Worm (Caenorhabditis elegans) whole organism, mixed stage, embryonic: ENCODE results near the gene F33G12.3.

Experiments used
- M03D4.4 ChIP-seq: sonication (generic microtip); optimal IDR thresholded peaks from 2 replicates; lab custom pipeline; 2017; ENCODE audit warnings: mild to moderate bottlenecking, missing genetic modification characterization, missing compliant biosample characterization
- bed-3 ChIP-seq: fragments of 200-800 bp; sonication (Bioruptor generic); optimal IDR thresholded peaks from 3 replicates; lab custom pipeline; 2018; ENCODE audit warnings: mild to moderate bottlenecking, missing genetic modification characterization, moderate library complexity, missing compliant biosample characterization
- blmp-1 ChIP-seq: fragments of 150-350 bp; optimal IDR thresholded peaks from 2 replicates; lab custom pipeline; 2014; ENCODE audit warnings: missing biosample characterization, missing genetic modification characterization
- ceh-39 ChIP-seq: fragments of 150-350 bp; optimal IDR thresholded peaks from 2 replicates; lab custom pipeline; 2014; ENCODE audit warnings: missing biosample characterization, missing genetic modification characterization
- ceh-43 ChIP-seq: fragments of 200-800 bp; sonication (Bioruptor generic); optimal IDR thresholded peaks from 2 replicates; lab custom pipeline; 2018; ENCODE audit warnings: mild to moderate bottlenecking, missing genetic modification characterization, moderate library complexity, missing compliant biosample characterization
- ceh-83 ChIP-seq: fragments of 200-800 bp; sonication (Bioruptor generic); optimal IDR thresholded peaks from 2 replicates; lab custom pipeline; 2018; ENCODE audit warnings: mild to moderate bottlenecking, missing genetic modification characterization, missing compliant biosample characterization
- ces-1 ChIP-seq: fragments of 150-350 bp; optimal IDR thresholded peaks from 2 replicates; lab custom pipeline; 2014; ENCODE audit warnings: missing biosample characterization, missing genetic modification reagents, missing genetic modification characterization
- cnd-1 ChIP-seq: fragments of 200-800 bp; sonication (Bioruptor generic); optimal IDR thresholded peaks from 2 replicates; lab custom pipeline; 2018; ENCODE audit warnings: mild to moderate bottlenecking, missing genetic modification characterization, missing compliant biosample characterization
- drap-1 ChIP-seq: fragments of 200-800 bp; sonication (Bioruptor generic); optimal IDR thresholded peaks from 3 replicates; lab custom pipeline; 2018; ENCODE audit warnings: mild to moderate bottlenecking, missing genetic modification characterization, missing compliant biosample characterization
- elt-1 ChIP-seq: sonication (generic microtip); optimal IDR thresholded peaks from 2 replicates; lab custom pipeline; 2017; ENCODE audit warnings: missing genetic modification characterization, mild to moderate bottlenecking, missing compliant biosample characterization, antibody characterized with exemption, moderate library complexity, borderline replicate concordance; ENCODE audit not compliant: insufficient read depth
- elt-3 ChIP-seq: fragments of 150-350 bp; optimal IDR thresholded peaks from 2 replicates; lab custom pipeline; 2014; ENCODE audit warnings: missing biosample characterization, missing genetic modification characterization
- flh-1 ChIP-seq: fragments of 200-800 bp; sonication (Bioruptor generic); optimal IDR thresholded peaks from 2 replicates; lab custom pipeline; 2018; ENCODE audit warnings: mild to moderate bottlenecking, missing genetic modification characterization, moderate library complexity, missing compliant biosample characterization
- hlh-1 ChIP-seq: fragments of 150-350 bp; optimal IDR thresholded peaks from 2 replicates; lab custom pipeline; 2014; ENCODE audit warnings: missing biosample characterization, missing genetic modification reagents, missing genetic modification characterization
- lin-13 ChIP-seq: fragments of 150-350 bp; optimal IDR thresholded peaks from 2 replicates; lab custom pipeline; 2014; ENCODE audit warnings: missing biosample characterization, missing genetic modification characterization
- lin-32 ChIP-seq: fragments of 200-800 bp; sonication (Bioruptor generic); optimal IDR thresholded peaks from 2 replicates; lab custom pipeline; 2018; ENCODE audit warnings: mild to moderate bottlenecking, missing genetic modification characterization, missing compliant biosample characterization
- lsy-2 ChIP-seq: fragments of 150-350 bp; optimal IDR thresholded peaks from 2 replicates; lab custom pipeline; 2014; ENCODE audit warnings: missing biosample characterization, missing genetic modification characterization
- mab-5 ChIP-seq: fragments of 150-350 bp; optimal IDR thresholded peaks from 2 replicates; lab custom pipeline; 2014; ENCODE audit warnings: missing biosample characterization, missing genetic modification characterization
- mep-1 ChIP-seq: fragments of 150-350 bp; optimal IDR thresholded peaks from 2 replicates; lab custom pipeline; 2017; ENCODE audit warnings: missing biosample characterization, missing genetic modification reagents, missing genetic modification characterization, inconsistent platforms
- nhr-12 ChIP-seq: fragments of 150-350 bp; optimal IDR thresholded peaks from 2 replicates; lab custom pipeline; 2014; ENCODE audit warnings: missing biosample characterization, missing genetic modification characterization
- nhr-2 ChIP-seq: fragments of 150-350 bp; optimal IDR thresholded peaks from 2 replicates; lab custom pipeline; 2014; ENCODE audit warnings: missing biosample characterization, missing genetic modification characterization
- nhr-237 ChIP-seq: fragments of 150-350 bp; optimal IDR thresholded peaks from 2 replicates; lab custom pipeline; 2014; ENCODE audit warnings: missing biosample characterization, missing genetic modification characterization
- nhr-28 ChIP-seq: fragments of 150-350 bp; optimal IDR thresholded peaks from 2 replicates; lab custom pipeline; 2014; ENCODE audit warnings: missing biosample characterization, missing genetic modification characterization
- nhr-76 ChIP-seq: sonication (generic microtip); optimal IDR thresholded peaks from 2 replicates; lab custom pipeline; 2017; ENCODE audit warnings: missing biosample characterization, missing genetic modification characterization
- pha-4 ChIP-seq: fragments of 150-350 bp; optimal IDR thresholded peaks from 2 replicates; lab custom pipeline; 2018; ENCODE audit warnings: missing biosample characterization, missing genetic modification reagents, missing genetic modification characterization
- sem-2 ChIP-seq: fragments of 200-800 bp; sonication (Bioruptor generic); optimal IDR thresholded peaks from 2 replicates; lab custom pipeline; 2018; ENCODE audit warnings: mild to moderate bottlenecking, missing genetic modification characterization, missing compliant biosample characterization
- snpc-4 ChIP-seq: fragments of 150-350 bp; optimal IDR thresholded peaks from 2 replicates; lab custom pipeline; 2014; ENCODE audit warnings: missing biosample characterization, missing genetic modification characterization
- sptf-1 ChIP-seq: sonication (generic microtip); optimal IDR thresholded peaks from 2 replicates; lab custom pipeline; 2017; ENCODE audit warnings: mild to moderate bottlenecking, missing genetic modification characterization, moderate library complexity, missing compliant biosample characterization
- tbx-8 ChIP-seq: fragments of 200-800 bp; sonication (Bioruptor generic); optimal IDR thresholded peaks from 2 replicates; lab custom pipeline; 2018; ENCODE audit warnings: mild to moderate bottlenecking, missing genetic modification characterization, moderate library complexity, missing compliant biosample characterization
- unc-120 ChIP-seq: sonication (generic microtip); optimal IDR thresholded peaks from 2 replicates; lab custom pipeline; 2017; ENCODE audit warnings: missing genetic modification characterization, missing compliant biosample characterization; ENCODE audit not compliant: poor library complexity, severe bottlenecking
- unc-62 ChIP-seq: fragments of 150-350 bp; optimal IDR thresholded peaks from 2 replicates; lab custom pipeline; 2014; ENCODE audit warnings: missing biosample characterization, missing genetic modification reagents, missing genetic modification characterization
- zip-8 ChIP-seq: fragments of 150-350 bp; optimal IDR thresholded peaks from 2 replicates; lab custom pipeline; 2014; ENCODE audit warnings: missing biosample characterization, missing genetic modification characterization
- ztf-11 ChIP-seq: fragments of 150-350 bp; optimal IDR thresholded peaks from 2 replicates; lab custom pipeline; 2014; ENCODE audit warnings: missing biosample characterization, missing genetic modification characterization

The F33G12.3 gene

ce11 chrII:4992977-4993376 lies 40.9 kb downstream of the F33G12.3 start, which contains the start of gene pigb-1:
Gene pigb-1 (minus strand): TSS chrII:4993077.
- TF ChIP-seq tbx-8 (GFP tag; lab: Kevin White, UChicago) (no peak), ceh-39 (no peak), unc-62 (GFP tag; lab: Kevin White, UChicago) (no peak), blmp-1 (tag; lab: Kevin White, UChicago) (no peak), lsy-2 (tag; lab: Kevin White, UChicago) (no peak), elt-3 (tag; lab: Kevin White, UChicago) (no peak), elt-1 (tag; lab: Kevin White, UChicago) (no peak), nhr-12 (tag; lab: Kevin White, UChicago) (no peak), flh-1 (GFP tag; lab: Kevin White, UChicago) (no peak), ces-1 (GFP tag; lab: Kevin White, UChicago) (no peak), nhr-76 (tag; lab: Kevin White, UChicago) (no peak), lin-32 (GFP tag; lab: Kevin White, UChicago) (no peak), hlh-1 (tag; lab: Kevin White, UChicago) (no peak), bed-3 (GFP tag; lab: Kevin White, UChicago) (no peak), ceh-83 (no peak), nhr-28 (no peak)

ce11 chrII:4989802-4990201 lies 44.0 kb downstream of the F33G12.3 start, which contains the start of gene T27F7.12:
Gene T27F7.12 (plus strand): TSS chrII:4990102.
- TF ChIP-seq lsy-2 (tag; lab: Kevin White, UChicago) = no peak
- TF ChIP-seq cnd-1 (tag; lab: Kevin White, UChicago) = no peak
- TF ChIP-seq blmp-1 (tag; lab: Kevin White, UChicago) = no peak
- no peak for TF ChIP-seq nhr-2
- no peak for TF ChIP-seq nhr-28
- TF ChIP-seq M03D4.4 (tag; lab: Kevin White, UChicago) = no peak
- TF ChIP-seq bed-3 (GFP tag; lab: Kevin White, UChicago) = no peak
- no peak for TF ChIP-seq elt-1 (tag; lab: Kevin White, UChicago)
- TF ChIP-seq tbx-8 (GFP tag; lab: Kevin White, UChicago) = no peak
- no peak for TF ChIP-seq unc-120 (tag; lab: Kevin White, UChicago)
- TF ChIP-seq sem-2 (GFP tag; lab: Kevin White, UChicago) = no peak
- no peak for TF ChIP-seq snpc-4 (tag; lab: Kevin White, UChicago)
- TF ChIP-seq sptf-1 (tag; lab: Kevin White, UChicago) = no peak
- no peak for TF ChIP-seq drap-1 (GFP tag; lab: Kevin White, UChicago)
- TF ChIP-seq ceh-43 (GFP tag; lab: Kevin White, UChicago) = no peak
- no peak for TF ChIP-seq ceh-39
- TF ChIP-seq mab-5 = no peak
- TF ChIP-seq unc-62 (GFP tag; lab: Kevin White, UChicago) = no peak
- no peak for TF ChIP-seq pha-4 (tag; lab: Kevin White, UChicago)
- no peak for TF ChIP-seq nhr-237 (tag; lab: Kevin White, UChicago)

- TF ChIP-seq lsy-2 (tag; lab: Kevin White, UChicago) (no peak), lin-13 (tag; lab: Kevin White, UChicago) (no peak), lin-32 (GFP tag; lab: Kevin White, UChicago) (peak; percentile 92), elt-1 (tag; lab: Kevin White, UChicago) (no peak), zip-8 (tag; lab: Kevin White, UChicago) (peak; percentile 10)
- TF ChIP-seq, all 35 proteins: peak for 2
Measured at ce11 chrII:4987257-4987656, 46.6 kb downstream of the F33G12.3 start.

- TF ChIP-seq hlh-1 (tag; lab: Kevin White, UChicago) (no peak), ztf-11 (peak; percentile 40), sptf-1 (tag; lab: Kevin White, UChicago) (peak; percentile 39), zip-8 (tag; lab: Kevin White, UChicago) (peak; percentile 90), nhr-2 (peak; percentile 79), mep-1 (tag; lab: Kevin White, UChicago) (no peak), elt-1 (tag; lab: Kevin White, UChicago) (no peak)
Measured at ce11 chrII:4986664-4987063, 47.2 kb downstream of the F33G12.3 start.
